Worm (Caenorhabditis elegans) whole organism, early embryonic: ENCODE measurements around the gene Y66H1A.8.

Experiments
- aly-1 ChIP-seq: sonication (generic microtip); optimal IDR thresholded peaks from 2 replicates; lab custom pipeline; 2016; ENCODE audit warnings: missing genetic modification characterization, missing compliant biosample characterization
- flt-1 ChIP-seq: fragments of 200-800 bp; sonication (Bioruptor generic); IDR thresholded peaks from 2 replicates; pipeline ENCODE4 v1.3.6; 2022; ENCODE audit warnings: missing genetic modification characterization, missing compliant biosample characterization
- tbx-37 ChIP-seq: fragments of 200-800 bp; sonication (Bioruptor generic); conservative IDR thresholded peaks from 2 replicates; pipeline ENCODE4 v1.3.6; 2022; ENCODE audit warnings: missing genetic modification reagents, missing genetic modification characterization, missing compliant biosample characterization

ce11 chrIV:438384-438783 lies 16.3 kb downstream of the Y66H1A.8 start:
- TF ChIP-seq aly-1 (no peak), flt-1 (GFP tag; lab: Robert Waterston, UW) (no peak), tbx-37 (GFP tag; lab: Robert Waterston, UW) (no peak)
